Fruit fly (Drosophila melanogaster): Measurements from ENCODE around the gene Ip259.

The Ip259 gene

DNA sequence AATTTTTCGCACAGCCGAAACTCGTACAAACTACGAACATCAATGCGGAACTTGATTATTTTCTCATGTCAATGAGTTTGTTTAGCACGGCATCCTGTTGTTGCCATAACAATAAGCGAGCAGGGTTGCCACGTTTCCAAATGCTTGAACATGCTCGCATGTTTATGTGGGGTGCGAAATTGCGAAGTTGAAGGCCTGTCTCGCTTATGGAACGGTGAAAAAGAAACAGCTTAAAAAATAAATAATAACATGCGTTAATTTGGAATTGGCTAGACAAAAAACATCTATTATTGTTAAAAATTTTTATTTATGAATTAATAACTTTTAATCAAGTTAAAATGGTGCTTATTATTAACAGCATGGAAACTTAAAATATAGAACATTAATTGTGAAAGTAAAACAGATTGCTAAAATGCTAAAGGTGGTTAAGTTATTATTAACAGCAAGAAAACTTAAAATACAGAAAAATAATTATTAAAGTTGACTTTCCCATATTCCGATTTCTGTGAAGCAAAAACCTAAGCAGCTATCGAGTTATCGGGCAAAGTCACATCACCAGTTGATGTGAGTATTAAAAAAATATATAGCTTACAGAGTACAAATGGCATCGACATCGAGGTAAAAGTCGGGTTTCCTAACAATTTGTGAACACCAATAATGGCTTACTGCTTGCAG is 22.8 kb downstream of the Ip259 start, which contains the start of the genes Bug22 and TfIIB (continued):
- peak; percentile 26 for TF ChIP-seq CG4282 (GFP tag; optimal IDR thresholded peaks at IDR 0.05)
- TF ChIP-seq CG2202 (tag; optimal IDR thresholded peaks at IDR 0.05), result peak; percentile 21
- peak; percentile 40 for TF ChIP-seq Rx (GFP tag; IDR thresholded peaks at IDR 0.05)
- no peak for TF ChIP-seq seq (GFP tag; IDR thresholded peaks at IDR 0.05)
- TF ChIP-seq CG10267 (tag; optimal IDR thresholded peaks at IDR 0.05), result peak; percentile 56
- TF ChIP-seq Optix (GFP tag; IDR thresholded peaks at IDR 0.05), result peak; percentile 60; the same call in 1 of the 3 replicates
- peak; percentile 58 for TF ChIP-seq CG10147 (GFP tag; optimal IDR thresholded peaks at IDR 0.05)
- peak; percentile 63 for TF ChIP-seq onecut (GFP tag; IDR thresholded peaks at IDR 0.05)
- peak; percentile 62 for TF ChIP-seq slou (GFP tag; optimal IDR thresholded peaks at IDR 0.05)
- TF ChIP-seq run (tag; optimal IDR thresholded peaks at IDR 0.05), result no peak
- no peak for TF ChIP-seq CG11398 (GFP tag; optimal IDR thresholded peaks at IDR 0.05)
- peak; percentile 18 for TF ChIP-seq CG3407 (GFP tag; optimal IDR thresholded peaks at IDR 0.05)
- no peak for TF ChIP-seq hb (GFP tag; IDR thresholded peaks at IDR 0.05; ENCODE audit: partially characterized antibody)
- TF ChIP-seq CG9609 (GFP tag; optimal IDR thresholded peaks at IDR 0.05), result peak; percentile 63
- TF ChIP-seq shn (GFP tag; optimal IDR thresholded peaks at IDR 0.05), result peak; percentile 71
- TF ChIP-seq Asciz (GFP tag; optimal IDR thresholded peaks at IDR 0.05), result peak; percentile 37
- peak; percentile 45; the same call in 1 of the 2 replicates for TF ChIP-seq CG32772 (GFP tag; IDR thresholded peaks at IDR 0.05)
- TF ChIP-seq CG30431 (GFP tag; optimal IDR thresholded peaks at IDR 0.05), result no peak
- TF ChIP-seq bsh (GFP tag; optimal IDR thresholded peaks at IDR 0.05), result peak in 1 of 2 experiments; percentile 56
- TF ChIP-seq fd3F (GFP tag; optimal IDR thresholded peaks at IDR 0.05), result peak; percentile 61
- no peak for TF ChIP-seq CG7745 (tag; optimal IDR thresholded peaks at IDR 0.05)
- peak; percentile 65; the same call in 2 of the 4 replicates for TF ChIP-seq Gug (GFP tag; IDR thresholded peaks at IDR 0.05)
- no peak for TF ChIP-seq Trl (optimal IDR thresholded peaks at IDR 0.05)
- peak; percentile 54 for TF ChIP-seq Trl (GFP tag; optimal IDR thresholded peaks at IDR 0.05)
- no peak for TF ChIP-seq CG6765 (GFP tag; optimal IDR thresholded peaks at IDR 0.05)
- no peak for TF ChIP-seq sens-2 (GFP tag; IDR thresholded peaks at IDR 0.05)
- no peak for TF ChIP-seq repo (GFP tag; optimal IDR thresholded peaks at IDR 0.05)
- peak; percentile 41; the same call in 1 of the 2 replicates for TF ChIP-seq CG6272 (GFP tag; IDR thresholded peaks at IDR 0.05)
- peak; percentile 19; the same call in 1 of the 2 replicates for TF ChIP-seq Ravus (GFP tag; IDR thresholded peaks at IDR 0.05)
- TF ChIP-seq hkb (optimal IDR thresholded peaks at IDR 0.05), result no peak
- TF ChIP-seq hkb (GFP tag; IDR thresholded peaks at IDR 0.05), result peak; percentile 75
- TF ChIP-seq CG14441 (GFP tag; IDR thresholded peaks at IDR 0.05), result peak; percentile 70
- TF ChIP-seq cato (GFP tag; optimal IDR thresholded peaks at IDR 0.05; ENCODE audit: borderline replicate concordance), result peak; percentile 33
- TF ChIP-seq CG17802 (tag; optimal IDR thresholded peaks at IDR 0.05), result peak; percentile 84
- peak; percentile 19 for TF ChIP-seq gro (GFP tag; optimal IDR thresholded peaks at IDR 0.05)
- TF ChIP-seq lov (optimal IDR thresholded peaks at IDR 0.05), result no peak
- no peak for TF ChIP-seq lov (GFP tag; IDR thresholded peaks at IDR 0.05)
- peak; percentile 56 for TF ChIP-seq trem (tag; optimal IDR thresholded peaks at IDR 0.05)
- peak; percentile 29; the same call in 1 of the 3 replicates for TF ChIP-seq CG11093 (GFP tag; IDR thresholded peaks at IDR 0.05)
- peak; percentile 47 for TF ChIP-seq Atf3 (GFP tag; optimal IDR thresholded peaks at IDR 0.05)
- peak; percentile 8 for TF ChIP-seq Sry-β (GFP tag; optimal IDR thresholded peaks at IDR 0.05)
- TF ChIP-seq pho (GFP tag; optimal IDR thresholded peaks at IDR 0.05), result peak; percentile 69
- peak; percentile 43 for TF ChIP-seq nerfin-1 (tag; optimal IDR thresholded peaks at IDR 0.05)
- TF ChIP-seq Nf-YC (tag; optimal IDR thresholded peaks at IDR 0.05), result peak; percentile 75
- peak; percentile 32 for TF ChIP-seq twi (tag; optimal IDR thresholded peaks at IDR 0.05)
- TF ChIP-seq tap (tag; optimal IDR thresholded peaks at IDR 0.05), result no peak
- TF ChIP-seq crc (GFP tag; optimal IDR thresholded peaks at IDR 0.05), result peak; percentile 37
- peak; percentile 72 for TF ChIP-seq CG12155 (GFP tag; optimal IDR thresholded peaks at IDR 0.05)
- TF ChIP-seq CG10366 (GFP tag; IDR thresholded peaks at IDR 0.05), result peak; percentile 74
- TF ChIP-seq CG16815 (GFP tag; optimal IDR thresholded peaks at IDR 0.05), result no peak
- peak; percentile 71 for TF ChIP-seq CG15514 (GFP tag; optimal IDR thresholded peaks at IDR 0.05)
